Fruit fly (Drosophila melanogaster) whole organism, wandering third instar larva: Measurements from ENCODE around the gene CG3902.

Experiments
- Abd-B ChIP-seq: fragments of >200 bp; optimal IDR thresholded peaks from 2 replicates; lab custom pipeline; 2017; ENCODE audit warnings: missing biosample characterization, missing genetic modification characterization
- CG32264 ChIP-seq: fragments of 200-800 bp; sonication (Bioruptor generic); optimal IDR thresholded peaks from 2 replicates; lab custom pipeline; 2016; ENCODE audit warnings: missing biosample characterization, missing genetic modification characterization
- CG9705 ChIP-seq: fragments of 200-800 bp; sonication (Bioruptor generic); optimal IDR thresholded peaks from 2 replicates; lab custom pipeline; 2018; ENCODE audit warnings: missing biosample characterization, mild to moderate bottlenecking, missing genetic modification characterization
- CrebA ChIP-seq: fragments of 200-800 bp; sonication (Bioruptor generic); optimal IDR thresholded peaks from 2 replicates; lab custom pipeline; 2016; ENCODE audit warnings: missing biosample characterization, mild to moderate bottlenecking, missing genetic modification characterization, borderline replicate concordance
- GATAd ChIP-seq: sonication (Bioruptor generic); optimal IDR thresholded peaks from 2 replicates; lab custom pipeline; 2016; ENCODE audit warnings: missing biosample characterization, missing genetic modification characterization
- Hnf4 ChIP-seq: fragments of 200-800 bp; sonication (Bioruptor generic); optimal IDR thresholded peaks from 2 replicates; lab custom pipeline; 2016; ENCODE audit warnings: missing biosample characterization, mild to moderate bottlenecking, missing genetic modification characterization
- Hr78 ChIP-seq: fragments of >200 bp; optimal IDR thresholded peaks from 2 replicates; lab custom pipeline; 2017; ENCODE audit warnings: missing biosample characterization, missing genetic modification characterization
- Hr83 ChIP-seq: fragments of 200-300 bp; sonication (Bioruptor generic); optimal IDR thresholded peaks from 2 replicates; lab custom pipeline; 2016; ENCODE audit warnings: missing biosample characterization, mild to moderate bottlenecking, missing genetic modification characterization, moderate library complexity; ENCODE audit not compliant: poor library complexity, severe bottlenecking
- Jra ChIP-seq: sonication (Bioruptor generic); optimal IDR thresholded peaks from 2 replicates; lab custom pipeline; 2016; ENCODE audit warnings: missing biosample characterization, missing genetic modification characterization
- Mio ChIP-seq: sonication (Bioruptor generic); optimal IDR thresholded peaks from 2 replicates; lab custom pipeline; 2016; ENCODE audit warnings: missing biosample characterization, missing genetic modification characterization
- Myc ChIP-seq: fragments of >200 bp; optimal IDR thresholded peaks from 2 replicates; lab custom pipeline; 2017
- OdsH ChIP-seq: fragments of 200-800 bp; sonication (Bioruptor generic); optimal IDR thresholded peaks from 2 replicates; lab custom pipeline; 2016; ENCODE audit warnings: missing biosample characterization, mild to moderate bottlenecking, missing genetic modification characterization
- Rel ChIP-seq, 2 experiments: fragments of 200-800 bp; sonication (Bioruptor generic) in 1 of 2; optimal IDR thresholded peaks; 2 replicates in 1 of 2; 3 replicates in 1 of 2; lab custom pipeline; 2016 to 2019; ENCODE audit warnings: mild to moderate bottlenecking in 2 of 2, missing biosample characterization in 2 of 2, missing genetic modification characterization in 2 of 2, moderate library complexity in 1 of 2
- Sp1 ChIP-seq: fragments of 200-800 bp; sonication (Bioruptor generic); optimal IDR thresholded peaks from 3 replicates; lab custom pipeline; 2019; ENCODE audit warnings: missing biosample characterization, mild to moderate bottlenecking, missing genetic modification characterization, moderate library complexity
- Vsx2 ChIP-seq: fragments of 200-300, 225-300 bp; sonication (Bioruptor generic); optimal IDR thresholded peaks from 2 replicates; lab custom pipeline; 2018; ENCODE audit warnings: missing biosample characterization, missing genetic modification characterization; ENCODE audit not compliant: partially characterized antibody
- brk ChIP-seq: fragments of 200-800 bp; sonication (Bioruptor generic); optimal IDR thresholded peaks from 2 replicates; lab custom pipeline; 2016; ENCODE audit warnings: missing biosample characterization, mild to moderate bottlenecking, missing genetic modification characterization
- dl ChIP-seq, 2 experiments: fragments of 175-275, 200-275 bp in 1 of 2; fragments of 200-275 bp in 1 of 2; sonication (Bioruptor generic); optimal IDR thresholded peaks; lab custom pipeline; 2018; ENCODE audit warnings: mild to moderate bottlenecking in 2 of 2, missing biosample characterization in 2 of 2, missing genetic modification characterization in 2 of 2, moderate library complexity in 2 of 2; ENCODE audit not compliant: partially characterized antibody in 2 of 2, insufficient read depth in 1 of 2
- dmrt93B ChIP-seq: fragments of 200-800 bp; sonication (Bioruptor generic); optimal IDR thresholded peaks from 2 replicates; lab custom pipeline; 2018; ENCODE audit warnings: missing biosample characterization, mild to moderate bottlenecking, missing genetic modification characterization
- dsf ChIP-seq: sonication (Bioruptor generic); optimal IDR thresholded peaks from 2 replicates; lab custom pipeline; 2016; ENCODE audit warnings: missing biosample characterization, missing genetic modification characterization, borderline replicate concordance
- ey ChIP-seq: fragments of 200-800 bp; sonication (Bioruptor generic); optimal IDR thresholded peaks from 2 replicates; lab custom pipeline; 2016; ENCODE audit warnings: missing biosample characterization, missing genetic modification characterization
- foxo ChIP-seq, 2 experiments: fragments of 200-800 bp; sonication (Bioruptor generic); optimal IDR thresholded peaks; 2 replicates in 1 of 2; 3 replicates in 1 of 2; lab custom pipeline; 2016 to 2017; ENCODE audit warnings: missing biosample characterization in 2 of 2, missing genetic modification characterization in 2 of 2
- jim ChIP-seq: fragments of 175-275, 200-325 bp; sonication (Bioruptor generic); optimal IDR thresholded peaks from 2 replicates; lab custom pipeline; 2016; ENCODE audit warnings: missing biosample characterization, mild to moderate bottlenecking, missing genetic modification characterization
- lola ChIP-seq: fragments of >200 bp; optimal IDR thresholded peaks from 2 replicates; lab custom pipeline; 2017; ENCODE audit warnings: missing biosample characterization, missing genetic modification characterization
- pan ChIP-seq: fragments of >200 bp; optimal IDR thresholded peaks from 2 replicates; lab custom pipeline; 2017
- psq ChIP-seq: fragments of 200-800 bp; sonication (Bioruptor generic); optimal IDR thresholded peaks from 3 replicates; lab custom pipeline; 2017; ENCODE audit warnings: missing biosample characterization, mild to moderate bottlenecking, missing genetic modification characterization, moderate library complexity
- rgr ChIP-seq: fragments of 200-800 bp; sonication (Bioruptor generic); optimal IDR thresholded peaks from 3 replicates; lab custom pipeline; 2016; ENCODE audit warnings: missing biosample characterization, mild to moderate bottlenecking, missing genetic modification characterization
- sage ChIP-seq: fragments of 200-800 bp; sonication (Bioruptor generic); optimal IDR thresholded peaks from 2 replicates; lab custom pipeline; 2016; ENCODE audit warnings: missing biosample characterization, mild to moderate bottlenecking, missing genetic modification characterization
- sv ChIP-seq: fragments of 200-800 bp; sonication (Bioruptor generic); optimal IDR thresholded peaks from 3 replicates; lab custom pipeline; 2016; ENCODE audit warnings: missing biosample characterization, missing genetic modification characterization
- tai ChIP-seq: sonication (Bioruptor generic); optimal IDR thresholded peaks from 2 replicates; lab custom pipeline; 2016; ENCODE audit warnings: missing biosample characterization, missing genetic modification characterization
- usp ChIP-seq: fragments of >200 bp; optimal IDR thresholded peaks from 2 replicates; lab custom pipeline; 2017; ENCODE audit warnings: missing biosample characterization, missing genetic modification characterization
- woc ChIP-seq: sonication (Bioruptor generic); optimal IDR thresholded peaks from 2 replicates; lab custom pipeline; 2016; ENCODE audit warnings: missing biosample characterization, mild to moderate bottlenecking, missing genetic modification characterization

The CG3902 gene

dm6 chr3L:18922086-18922485 is 24.0 kb upstream of the CG3902 start, which contains the start of gene CG3819:
CG3819 (minus strand) TSS chr3L:18922108.
- TF ChIP-seq Abd-B (GFP tag; lab: Kevin White, UChicago) = no peak
- TF ChIP-seq lola (GFP tag; lab: Kevin White, UChicago) = no peak
- no peak for TF ChIP-seq Sp1 (GFP tag; lab: Kevin White, UChicago)
- no peak for TF ChIP-seq foxo (GFP tag; optimal IDR thresholded peaks at IDR 0.05; lab: Kevin White, UChicago)
- TF ChIP-seq GATAd (GFP tag; lab: Kevin White, UChicago) = no peak
- TF ChIP-seq Hnf4 (GFP tag; lab: Kevin White, UChicago) = no peak
- TF ChIP-seq Jra (GFP tag; lab: Kevin White, UChicago) = no peak

DNA sequence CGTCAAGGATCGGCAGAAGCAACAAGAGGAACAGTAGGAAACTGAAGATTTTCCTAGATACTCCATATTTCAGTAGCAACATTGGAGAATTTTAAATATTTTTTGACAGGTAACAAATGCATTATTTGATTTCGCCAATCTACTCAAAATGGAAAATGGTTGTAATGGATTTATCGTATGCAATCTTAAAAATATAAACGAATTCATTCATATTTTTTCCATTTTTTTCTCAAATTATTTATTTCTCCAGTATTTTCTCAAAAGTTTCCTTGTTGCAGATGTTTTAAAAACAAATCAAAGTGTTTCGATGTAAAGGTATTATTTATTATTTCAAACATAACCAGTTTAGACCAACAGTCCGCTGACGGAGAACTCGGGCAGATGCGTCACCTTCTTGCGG is 22.1 kb upstream of the CG3902 start, which contains the start of gene CG18223:
CG18223 (minus strand) TSS at position 101 of the 400 bp plus-strand sequence.
- TF ChIP-seq sage (GFP tag; lab: Kevin White, UChicago) (no peak), dl (GFP tag; optimal IDR thresholded peaks at IDR 0.05; lab: Kevin White, UChicago; ENCODE audit: insufficient read depth in 1 of 2, partially characterized antibody in 2 of 2) (no peak), CrebA (GFP tag; lab: Kevin White, UChicago) (no peak)

dm6 chr3L:18917281-18917680 is 19.2 kb upstream of the CG3902 start, which contains the start of gene CG6839:
CG6839 (plus strand) TSS chr3L:18917581.
- TF ChIP-seq Hr83 (GFP tag; lab: Kevin White, UChicago) (no peak), ey (GFP tag; lab: Kevin White, UChicago) (no peak), woc (GFP tag; lab: Kevin White, UChicago) (no peak), GATAd (GFP tag; lab: Kevin White, UChicago) (no peak), psq (GFP tag; lab: Kevin White, UChicago) (no peak), sage (GFP tag; lab: Kevin White, UChicago) (no peak), brk (GFP tag; lab: Kevin White, UChicago) (no peak), foxo (GFP tag; optimal IDR thresholded peaks at IDR 0.05; lab: Kevin White, UChicago) (no peak), CG32264 (GFP tag; lab: Kevin White, UChicago) (no peak)

DNA sequence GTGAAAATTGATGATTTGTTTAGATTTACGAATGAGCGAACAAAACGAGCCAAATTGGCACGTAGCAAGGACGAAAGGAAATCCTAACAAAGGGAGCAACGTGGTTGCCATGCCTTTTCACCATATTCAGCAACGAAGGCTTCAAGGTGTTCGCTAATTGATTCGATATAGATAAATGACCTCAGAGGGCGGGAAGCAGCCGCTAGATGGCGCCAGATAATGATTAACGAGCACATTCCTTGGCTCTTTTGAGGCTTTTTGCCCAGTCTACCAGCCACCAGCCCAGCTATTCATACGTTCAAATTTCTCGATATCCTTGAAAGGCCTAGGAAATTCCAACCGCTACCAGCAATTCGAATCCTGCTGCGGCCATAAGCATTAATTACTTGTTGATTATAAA is 18.4 kb upstream of the CG3902 start:
- TF ChIP-seq psq (GFP tag; lab: Kevin White, UChicago) (no peak), pan (lab: Kevin White, UChicago) (no peak), dmrt93B (GFP tag; lab: Kevin White, UChicago) (no peak), OdsH (GFP tag; lab: Kevin White, UChicago) (no peak), Hr78 (GFP tag; lab: Kevin White, UChicago) (no peak), usp (GFP tag; lab: Kevin White, UChicago) (no peak), woc (GFP tag; lab: Kevin White, UChicago) (no peak), jim (GFP tag; lab: Kevin White, UChicago) (no peak), CG9705 (no peak), rgr (GFP tag; lab: Kevin White, UChicago) (no peak), brk (GFP tag; lab: Kevin White, UChicago) (no peak), Hnf4 (GFP tag; lab: Kevin White, UChicago) (no peak), Mio (GFP tag; lab: Kevin White, UChicago) (no peak), CrebA (GFP tag; lab: Kevin White, UChicago) (no peak), Vsx2 (no peak)
- TF ChIP-seq, all 38 proteins: peak for 0

- TF ChIP-seq tai (GFP tag; lab: Kevin White, UChicago) = no peak
- no peak for TF ChIP-seq Rel (GFP tag; optimal IDR thresholded peaks at IDR 0.05; lab: Kevin White, UChicago)
- TF ChIP-seq Rel (tag; optimal IDR thresholded peaks at IDR 0.05; lab: Kevin White, UChicago) = no peak
- no peak for TF ChIP-seq dsf
- no peak for TF ChIP-seq rgr (GFP tag; lab: Kevin White, UChicago)
- TF ChIP-seq Myc (lab: Kevin White, UChicago) = no peak
- TF ChIP-seq sv (GFP tag; lab: Kevin White, UChicago) = no peak
- no peak for TF ChIP-seq Mio (GFP tag; lab: Kevin White, UChicago)
- no peak for TF ChIP-seq sage (GFP tag; lab: Kevin White, UChicago)
Observed at dm6 chr3L:18914100-18914683, 16.1 kb upstream of the CG3902 start, which contains the start of gene COX6AL2. COX6AL2 (minus strand) TSS chr3L:18914150.
